Worm (Caenorhabditis elegans): Measurements from ENCODE around the gene pde-12.

Gene pde-12

ce11 chrIII:10816045-10816444 lies 28.8 kb downstream of the pde-12 start:
- no peak for TF ChIP-seq zim-3 (tag; optimal IDR thresholded peaks at IDR 0.05)
- no peak for TF ChIP-seq let-607 (tag; optimal IDR thresholded peaks at IDR 0.05)
- no peak for TF ChIP-seq hlh-26 (GFP tag; conservative IDR thresholded peaks at IDR 0.05)
- no peak for TF ChIP-seq chd-7 (tag; optimal IDR thresholded peaks at IDR 0.05)
- no peak for TF ChIP-seq F33H1.4 (GFP tag; IDR thresholded peaks at IDR 0.05)
- no peak for TF ChIP-seq attf-3 (GFP tag; conservative IDR thresholded peaks at IDR 0.05)
- no peak for TF ChIP-seq B0035.1 (tag; optimal IDR thresholded peaks at IDR 0.05)
- no peak for TF ChIP-seq ztf-22 (GFP tag; optimal IDR thresholded peaks at IDR 0.05)
- no peak for TF ChIP-seq F49E8.2 (tag; optimal IDR thresholded peaks at IDR 0.05; ENCODE audit: insufficient read depth)

- TF ChIP-seq egl-18 (GFP tag; IDR thresholded peaks at IDR 0.05) (0 out of 2 replicates have a peak, but pooled peaks have one; percentile 37), athp-1 (tag; optimal IDR thresholded peaks at IDR 0.05) (no peak)
Measured at ce11 chrIII:10815199-10815598, 29.6 kb downstream of the pde-12 start.

DNA sequence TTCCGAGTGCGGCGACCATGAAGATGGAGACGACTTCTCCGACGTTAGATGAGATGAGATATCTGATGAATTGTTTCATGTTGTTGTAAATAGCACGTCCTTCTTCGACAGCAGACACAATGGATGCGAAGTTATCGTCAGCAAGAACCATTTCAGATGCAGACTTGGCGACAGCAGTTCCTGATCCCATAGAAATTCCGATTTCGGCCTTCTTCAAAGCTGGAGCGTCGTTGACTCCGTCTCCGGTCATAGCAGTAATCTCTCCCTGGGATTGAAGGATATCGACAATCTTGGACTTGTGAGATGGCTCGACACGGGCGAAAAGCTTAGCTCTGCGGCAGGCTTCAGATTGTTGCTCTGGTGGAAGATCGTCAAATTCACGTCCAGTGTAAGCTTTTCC lies 30.9 kb downstream of the pde-12 start:
- no peak for TF ChIP-seq ztf-26 (tag; optimal IDR thresholded peaks at IDR 0.05)
- no peak for TF ChIP-seq dox-1 (GFP tag; IDR thresholded peaks at IDR 0.05)
- no peak for TF ChIP-seq unc-130 (GFP tag; optimal IDR thresholded peaks at IDR 0.05)
- TF ChIP-seq sdz-38 (tag; optimal IDR thresholded peaks at IDR 0.05), result no peak
- TF ChIP-seq mel-28 (tag; optimal IDR thresholded peaks at IDR 0.05; ENCODE audit: borderline replicate concordance), result no peak
- TF ChIP-seq F52B5.7 (tag; optimal IDR thresholded peaks at IDR 0.05), result no peak
- TF ChIP-seq rec-8 (tag; optimal IDR thresholded peaks at IDR 0.05), result no peak
- TF ChIP-seq hsf-1 (GFP tag; IDR thresholded peaks at IDR 0.05), result no peak
- TF ChIP-seq hmg-1.2 (GFP tag; IDR thresholded peaks at IDR 0.05), result no peak
- no peak for TF ChIP-seq Y53F4B.3 (GFP tag; IDR thresholded peaks at IDR 0.05)
- TF ChIP-seq madf-6 (GFP tag; IDR thresholded peaks at IDR 0.05), result no peak
- no peak for TF ChIP-seq tlf-1 (GFP tag; optimal IDR thresholded peaks at IDR 0.05)
- TF ChIP-seq sptf-2 (GFP tag; optimal IDR thresholded peaks at IDR 0.05), result no peak
- TF ChIP-seq snpc-3.4 (tag; optimal IDR thresholded peaks at IDR 0.05), result no peak

- TF ChIP-seq nfyb-1 (GFP tag; IDR thresholded peaks at IDR 0.05), result 0 out of 2 replicates have a peak, but pooled peaks have one; percentile 49
- TF ChIP-seq nhr-27 (tag; optimal IDR thresholded peaks at IDR 0.05), result peak; percentile 19
- no peak for TF ChIP-seq Y95B8A.8 (GFP tag; IDR thresholded peaks at IDR 0.05)
- peak; percentile 66 for TF ChIP-seq zfh-2 (GFP tag; conservative IDR thresholded peaks at IDR 0.05)
- no peak for TF ChIP-seq attf-6 (GFP tag; IDR thresholded peaks at IDR 0.05)
- TF ChIP-seq athp-1 (tag; optimal IDR thresholded peaks at IDR 0.05), result no peak
- TF ChIP-seq dox-1 (GFP tag; IDR thresholded peaks at IDR 0.05), result peak; percentile 9; the same call in 1 of the 2 replicates
- 0 out of 2 replicates have a peak, but pooled peaks have one; percentile 36 for TF ChIP-seq madf-3 (GFP tag; IDR thresholded peaks at IDR 0.05)
Measured at ce11 chrIII:10812798-10813295, 32.0 kb downstream of the pde-12 start.

Measured in whole organism, young adult.